Worm (Caenorhabditis elegans) whole organism, L1 larva: ENCODE results near the gene slc-9B.2.

ENCODE experiments used
- C04F5.9 ChIP-seq: sonication (generic microtip); optimal IDR thresholded peaks from 2 replicates; lab custom pipeline; 2016; ENCODE audit warnings: missing genetic modification characterization, missing compliant biosample characterization
- C34B4.2 ChIP-seq: sonication (generic microtip); optimal IDR thresholded peaks from 2 replicates; lab custom pipeline; 2017; ENCODE audit warnings: mild to moderate bottlenecking, missing genetic modification characterization, missing compliant biosample characterization
- F16B12.6 ChIP-seq: fragments of 150-350 bp; optimal IDR thresholded peaks from 2 replicates; lab custom pipeline; 2014; ENCODE audit warnings: missing biosample characterization, missing genetic modification characterization
- Y116A8C.19 ChIP-seq: sonication (generic microtip); optimal IDR thresholded peaks from 2 replicates; lab custom pipeline; 2016; ENCODE audit warnings: missing compliant biosample characterization, missing genetic modification characterization, borderline replicate concordance
- aha-1 ChIP-seq: fragments of 150-350 bp; optimal IDR thresholded peaks from 2 replicates; lab custom pipeline; 2014; ENCODE audit warnings: missing biosample characterization, missing genetic modification characterization
- alr-1 ChIP-seq: fragments of 200-800 bp; sonication (Bioruptor generic); optimal IDR thresholded peaks from 2 replicates; lab custom pipeline; 2018; ENCODE audit warnings: borderline replicate concordance, mild to moderate bottlenecking, missing genetic modification characterization, missing compliant biosample characterization
- blmp-1 ChIP-seq: fragments of 150-350 bp; optimal IDR thresholded peaks from 2 replicates; lab custom pipeline; 2014; ENCODE audit warnings: missing biosample characterization, missing genetic modification characterization
- ceh-8 ChIP-seq: fragments of 200-800 bp; sonication (Bioruptor generic); optimal IDR thresholded peaks from 2 replicates; lab custom pipeline; 2018; ENCODE audit warnings: mild to moderate bottlenecking, missing genetic modification characterization, moderate library complexity, missing compliant biosample characterization
- ceh-82 ChIP-seq, 3 experiments: fragments of 150-350 bp in 1 of 3; sonication (generic microtip) in 2 of 3; optimal IDR thresholded peaks; 2 replicates each; lab custom pipeline; 2014 to 2017; ENCODE audit warnings: missing biosample characterization in 3 of 3, missing genetic modification characterization in 3 of 3
- ceh-88 ChIP-seq: fragments of 200-800 bp; sonication (Bioruptor generic); IDR thresholded peaks from 2 replicates; pipeline ENCODE4 v1.3.6; 2022; ENCODE audit warnings: missing genetic modification characterization, missing compliant biosample characterization
- ceh-90 ChIP-seq: sonication (generic microtip); optimal IDR thresholded peaks from 2 replicates; lab custom pipeline; 2016; ENCODE audit warnings: missing genetic modification characterization, missing compliant biosample characterization
- ces-1 ChIP-seq: fragments of 150-350 bp; optimal IDR thresholded peaks from 2 replicates; lab custom pipeline; 2014; ENCODE audit warnings: missing biosample characterization, missing genetic modification reagents, missing genetic modification characterization
- efl-1 ChIP-seq, 4 experiments: fragments of 150-350 bp; optimal IDR thresholded peaks in 3 of 4; peaks in 1 of 4; 1 replicate in 1 of 4; 2 replicates in 3 of 4; lab custom pipeline; 2014; ENCODE audit warnings: missing biosample characterization in 2 of 4, missing genetic modification characterization in 2 of 4, missing genetic modification reagents in 2 of 4
- egl-13 ChIP-seq: sonication (generic microtip); optimal IDR thresholded peaks from 2 replicates; lab custom pipeline; 2016; ENCODE audit warnings: missing genotype, missing genetic modification reagents, missing genetic modification characterization, missing compliant biosample characterization
- egl-27 ChIP-seq, 2 experiments: fragments of 150-350 bp in 1 of 2; sonication (generic microtip); optimal IDR thresholded peaks; 3 replicates each; lab custom pipeline; 2017 to 2018; ENCODE audit warnings: missing biosample characterization in 2 of 2, missing genetic modification characterization in 2 of 2, missing genetic modification reagents in 2 of 2
- fkh-4 ChIP-seq: sonication (generic microtip); optimal IDR thresholded peaks from 2 replicates; lab custom pipeline; 2016; ENCODE audit warnings: missing compliant biosample characterization, missing genetic modification characterization, borderline replicate concordance
- fkh-8 ChIP-seq: sonication (generic microtip); optimal IDR thresholded peaks from 2 replicates; lab custom pipeline; 2016; ENCODE audit warnings: mild to moderate bottlenecking, missing genetic modification characterization, missing compliant biosample characterization
- hlh-4 ChIP-seq: sonication (generic microtip); optimal IDR thresholded peaks from 2 replicates; lab custom pipeline; 2016; ENCODE audit warnings: mild to moderate bottlenecking, missing genetic modification characterization, missing compliant biosample characterization
- hpl-2 ChIP-seq: fragments of 150-350 bp; optimal IDR thresholded peaks from 2 replicates; lab custom pipeline; 2014; ENCODE audit warnings: missing biosample characterization, missing genetic modification reagents, missing genetic modification characterization
- irx-1 ChIP-seq: sonication (generic microtip); optimal IDR thresholded peaks from 2 replicates; lab custom pipeline; 2016; ENCODE audit warnings: missing genetic modification characterization, missing compliant biosample characterization
- isw-1 ChIP-seq: fragments of 200-800 bp; sonication (Bioruptor generic); IDR thresholded peaks from 2 replicates; pipeline ENCODE4 v1.3.6; 2022; ENCODE audit warnings: missing genetic modification characterization, missing compliant biosample characterization
- jun-1 ChIP-seq: fragments of 150-350 bp; optimal IDR thresholded peaks from 2 replicates; lab custom pipeline; 2014; ENCODE audit warnings: missing biosample characterization, missing genetic modification reagents, missing genetic modification characterization
- lin-13 ChIP-seq: fragments of 150-350 bp; optimal IDR thresholded peaks from 2 replicates; lab custom pipeline; 2014; ENCODE audit warnings: missing biosample characterization, missing genetic modification reagents, missing genetic modification characterization
- lin-35 ChIP-seq, 2 experiments: fragments of 150-350 bp; optimal IDR thresholded peaks; 2 replicates each; lab custom pipeline; 2014; ENCODE audit warnings: missing biosample characterization in 2 of 2, missing genetic modification characterization in 2 of 2, missing genetic modification reagents in 2 of 2
- lin-39 ChIP-seq: fragments of 150-350 bp; optimal IDR thresholded peaks from 2 replicates; lab custom pipeline; 2014; ENCODE audit warnings: missing biosample characterization, missing genetic modification reagents, missing genetic modification characterization
- lir-3 ChIP-seq: sonication (generic microtip); optimal IDR thresholded peaks from 2 replicates; lab custom pipeline; 2016; ENCODE audit warnings: mild to moderate bottlenecking, missing genetic modification characterization, moderate library complexity, missing compliant biosample characterization; ENCODE audit not compliant: poor library complexity
- lsy-2 ChIP-seq, 2 experiments: fragments of 150-350 bp; optimal IDR thresholded peaks; 2 replicates each; lab custom pipeline; 2014; ENCODE audit warnings: missing biosample characterization in 2 of 2, missing genetic modification characterization in 2 of 2
- mab-9 ChIP-seq: fragments of 200-800 bp; sonication (Bioruptor generic); IDR thresholded peaks from 2 replicates; pipeline ENCODE4 v1.3.6; 2022; ENCODE audit warnings: missing genetic modification reagents, missing genetic modification characterization, missing compliant biosample characterization
- mdl-1 ChIP-seq, 2 experiments: fragments of 150-350 bp; optimal IDR thresholded peaks; 2 replicates each; lab custom pipeline; 2014 to 2017; ENCODE audit warnings: missing biosample characterization in 2 of 2, missing genetic modification characterization in 2 of 2, inconsistent platforms in 1 of 2
- nhr-11 ChIP-seq: fragments of 150-350 bp; optimal IDR thresholded peaks from 2 replicates; lab custom pipeline; 2014; ENCODE audit warnings: missing biosample characterization, missing genetic modification characterization
- nhr-19 ChIP-seq: fragments of 200-800 bp; sonication (Bioruptor generic); conservative IDR thresholded peaks from 2 replicates; pipeline ENCODE4 v1.3.6; 2022; ENCODE audit warnings: missing genetic modification characterization, missing compliant biosample characterization
- nhr-237 ChIP-seq: fragments of 150-350 bp; optimal IDR thresholded peaks from 2 replicates; lab custom pipeline; 2014; ENCODE audit warnings: missing biosample characterization, missing genetic modification characterization
- nhr-28 ChIP-seq: fragments of 150-350 bp; optimal IDR thresholded peaks from 2 replicates; lab custom pipeline; 2014; ENCODE audit warnings: missing biosample characterization, missing genetic modification characterization
- nhr-47 ChIP-seq: sonication (generic microtip); optimal IDR thresholded peaks from 2 replicates; lab custom pipeline; 2016; ENCODE audit warnings: mild to moderate bottlenecking, missing genetic modification characterization, moderate library complexity, missing compliant biosample characterization
- nhr-71 ChIP-seq: sonication (generic microtip); optimal IDR thresholded peaks from 2 replicates; lab custom pipeline; 2016; ENCODE audit warnings: mild to moderate bottlenecking, missing genetic modification characterization, moderate library complexity, missing compliant biosample characterization
- nhr-76 ChIP-seq: sonication (generic microtip); optimal IDR thresholded peaks from 2 replicates; lab custom pipeline; 2017; ENCODE audit warnings: missing biosample characterization, missing genetic modification characterization
- nhr-84 ChIP-seq: sonication (generic microtip); optimal IDR thresholded peaks from 2 replicates; lab custom pipeline; 2017; ENCODE audit warnings: missing biosample characterization, missing genetic modification characterization
- nhr-85 ChIP-seq: sonication (generic microtip); peaks from one replicate; lab custom pipeline; 2016; ENCODE audit warnings: missing genetic modification characterization, inconsistent platforms, missing compliant biosample characterization
- pag-3 ChIP-seq: sonication (generic microtip); optimal IDR thresholded peaks from 2 replicates; lab custom pipeline; 2017; ENCODE audit warnings: missing genetic modification characterization, mild to moderate bottlenecking, missing compliant biosample characterization, antibody characterized with exemption, borderline replicate concordance; ENCODE audit not compliant: insufficient read depth
- pax-3 ChIP-seq: fragments of 200-800 bp; sonication (Bioruptor generic); optimal IDR thresholded peaks from 2 replicates; lab custom pipeline; 2018; ENCODE audit warnings: mild to moderate bottlenecking, missing genetic modification characterization, moderate library complexity, missing compliant biosample characterization
- pqm-1 ChIP-seq: sonication (generic microtip); optimal IDR thresholded peaks from 3 replicates; lab custom pipeline; 2017; ENCODE audit warnings: missing biosample characterization, missing genetic modification characterization
- rnt-1 ChIP-seq: sonication (generic microtip); optimal IDR thresholded peaks from 2 replicates; lab custom pipeline; 2016; ENCODE audit warnings: mild to moderate bottlenecking, missing genetic modification characterization, moderate library complexity, missing compliant biosample characterization
- snpc-4 ChIP-seq: fragments of 150-350 bp; optimal IDR thresholded peaks from 2 replicates; lab custom pipeline; 2014; ENCODE audit warnings: missing biosample characterization, missing genetic modification characterization
- snu-23 ChIP-seq: sonication (generic microtip); optimal IDR thresholded peaks from 2 replicates; lab custom pipeline; 2016; ENCODE audit warnings: missing genetic modification characterization, missing compliant biosample characterization
- sox-4 ChIP-seq: sonication (generic microtip); optimal IDR thresholded peaks from 2 replicates; lab custom pipeline; 2016; ENCODE audit warnings: missing genetic modification characterization, missing compliant biosample characterization
- sptf-1 ChIP-seq: fragments of 150-350 bp; optimal IDR thresholded peaks from 2 replicates; lab custom pipeline; 2014; ENCODE audit warnings: missing biosample characterization, missing genetic modification characterization
- tbx-2 ChIP-seq: sonication (generic microtip); optimal IDR thresholded peaks from 2 replicates; lab custom pipeline; 2016; ENCODE audit warnings: missing genetic modification characterization, missing compliant biosample characterization
- tlp-1 ChIP-seq: fragments of 150-350 bp; optimal IDR thresholded peaks from 2 replicates; lab custom pipeline; 2014; ENCODE audit warnings: missing biosample characterization, missing genetic modification characterization
- unc-130 ChIP-seq: fragments of 150-350 bp; optimal IDR thresholded peaks from 2 replicates; lab custom pipeline; 2017; ENCODE audit warnings: missing biosample characterization, missing genetic modification characterization, inconsistent platforms
- xbp-1 ChIP-seq: sonication (generic microtip); optimal IDR thresholded peaks from 2 replicates; lab custom pipeline; 2016; ENCODE audit warnings: missing genetic modification characterization, missing compliant biosample characterization
- zag-1 ChIP-seq: fragments of 150-350 bp; optimal IDR thresholded peaks from 2 replicates; lab custom pipeline; 2014; ENCODE audit warnings: missing biosample characterization, missing genetic modification characterization
- zip-4 ChIP-seq: fragments of 200-800 bp; sonication (Bioruptor generic); optimal IDR thresholded peaks from 2 replicates; lab custom pipeline; 2018; ENCODE audit warnings: mild to moderate bottlenecking, missing genetic modification characterization, moderate library complexity, missing compliant biosample characterization
- ztf-11 ChIP-seq, 2 experiments: sonication (generic microtip); optimal IDR thresholded peaks; 2 replicates each; lab custom pipeline; 2016 to 2017; ENCODE audit warnings: missing genetic modification characterization in 2 of 2, missing biosample characterization in 1 of 2, missing compliant biosample characterization in 1 of 2

Gene slc-9B.2

ce11 chrV:16354675-16355074 lies 15.8 kb downstream of the slc-9B.2 start:
- no peak for TF ChIP-seq Y116A8C.19
- no peak for TF ChIP-seq jun-1
- TF ChIP-seq ceh-90, result no peak
- TF ChIP-seq nhr-11 (tag; lab: Kevin White, UChicago), result no peak
- no peak for TF ChIP-seq snpc-4 (tag; lab: Kevin White, UChicago)
- no peak for TF ChIP-seq hlh-4 (tag; lab: Kevin White, UChicago)
- TF ChIP-seq xbp-1 (tag; lab: Kevin White, UChicago), result no peak
- no peak for TF ChIP-seq mdl-1 (tag; optimal IDR thresholded peaks at IDR 0.05; lab: Kevin White, UChicago)
- TF ChIP-seq ces-1, result no peak
- no peak for TF ChIP-seq C34B4.2 (tag; lab: Kevin White, UChicago)
- TF ChIP-seq snu-23 (GFP tag; lab: Kevin White, UChicago), result peak; percentile 18
- no peak for TF ChIP-seq pqm-1
- no peak for TF ChIP-seq fkh-8 (tag; lab: Kevin White, UChicago)
- no peak for TF ChIP-seq egl-27 (tag; optimal IDR thresholded peaks at IDR 0.05; lab: Kevin White, UChicago)
- TF ChIP-seq nhr-237 (tag; lab: Kevin White, UChicago), result no peak
- no peak for TF ChIP-seq ceh-82 (tag; optimal IDR thresholded peaks at IDR 0.05; lab: Kevin White, UChicago)
- TF ChIP-seq egl-13, result no peak
- TF ChIP-seq ztf-11 (tag; optimal IDR thresholded peaks at IDR 0.05; lab: Kevin White, UChicago), result no peak
- TF ChIP-seq nhr-71 (tag; lab: Kevin White, UChicago), result no peak
- no peak for TF ChIP-seq sox-4 (tag; lab: Kevin White, UChicago)
- no peak for TF ChIP-seq pax-3 (tag; lab: Kevin White, UChicago)
- no peak for TF ChIP-seq F16B12.6 (tag; lab: Kevin White, UChicago)
- TF ChIP-seq irx-1, result no peak
- TF ChIP-seq lsy-2 (tag; optimal IDR thresholded peaks at IDR 0.05; lab: Kevin White, UChicago), result peak in 1 of 2 experiments; percentile 14
- no peak for TF ChIP-seq tbx-2
- TF ChIP-seq nhr-47 (tag; lab: Kevin White, UChicago), result no peak
- TF ChIP-seq nhr-85 (tag; lab: Kevin White, UChicago), result peak; percentile 18
- no peak for TF ChIP-seq nhr-19 (GFP tag; lab: Robert Waterston, UW)
- TF ChIP-seq unc-130 (tag; lab: Kevin White, UChicago), result no peak
- no peak for TF ChIP-seq isw-1 (GFP tag; lab: Robert Waterston, UW)
- TF ChIP-seq aha-1 (tag; lab: Kevin White, UChicago), result no peak
- TF ChIP-seq nhr-28 (tag; lab: Kevin White, UChicago), result no peak
- TF ChIP-seq hpl-2 (GFP tag; lab: Kevin White, UChicago), result no peak
- TF ChIP-seq ceh-88 (GFP tag; lab: Robert Waterston, UW), result no peak
- no peak for TF ChIP-seq sptf-1 (tag; lab: Kevin White, UChicago)
- no peak for TF ChIP-seq lin-13
- no peak for TF ChIP-seq ceh-8
- no peak for TF ChIP-seq alr-1 (tag; lab: Kevin White, UChicago)
- no peak for TF ChIP-seq pag-3 (tag; lab: Kevin White, UChicago)
- no peak for TF ChIP-seq mab-9 (GFP tag; lab: Robert Waterston, UW)
- TF ChIP-seq tlp-1 (tag; lab: Kevin White, UChicago), result no peak
- no peak for TF ChIP-seq lir-3 (tag; lab: Kevin White, UChicago)
- TF ChIP-seq nhr-84 (tag; lab: Kevin White, UChicago), result no peak
- TF ChIP-seq efl-1 (optimal IDR thresholded peaks at IDR 0.05; lab: Kevin White, UChicago), result no peak
- TF ChIP-seq efl-1 (GFP tag; optimal IDR thresholded peaks at IDR 0.05 in 1 of 2; lab: Kevin White, UChicago), result no peak
- no peak for TF ChIP-seq zip-4 (GFP tag; lab: Kevin White, UChicago)
- no peak for TF ChIP-seq nhr-76
- TF ChIP-seq C04F5.9 (tag; lab: Kevin White, UChicago), result no peak
- no peak for TF ChIP-seq rnt-1 (tag; lab: Kevin White, UChicago)
- TF ChIP-seq zag-1, result no peak
- peak in 1 of 2 experiments; percentile 6 for TF ChIP-seq lin-35 (GFP tag; optimal IDR thresholded peaks at IDR 0.05; lab: Kevin White, UChicago)
- TF ChIP-seq fkh-4, result no peak
- peak; percentile 55 for TF ChIP-seq blmp-1
- no peak for TF ChIP-seq lin-39 (tag; lab: Kevin White, UChicago)
